Worm (Caenorhabditis elegans) whole organism, L3 larva: ENCODE data around the gene D1086.3.

ENCODE experiments used
- aly-2 ChIP-seq: fragments of 150-350 bp; optimal IDR thresholded peaks from 2 replicates; lab custom pipeline; 2014; ENCODE audit warnings: missing biosample characterization, missing genetic modification characterization
- ceh-82 ChIP-seq: fragments of 150-350 bp; optimal IDR thresholded peaks from 2 replicates; lab custom pipeline; 2014; ENCODE audit warnings: missing biosample characterization, missing genetic modification characterization
- elt-1 ChIP-seq: fragments of 150-350 bp; optimal IDR thresholded peaks from 2 replicates; lab custom pipeline; 2014; ENCODE audit warnings: missing biosample characterization, missing genetic modification characterization
- elt-3 ChIP-seq, 3 experiments: fragments of 150-350 bp in 1 of 3; sonication (generic microtip) in 2 of 3; optimal IDR thresholded peaks; 2 replicates in 2 of 3; 4 replicates in 1 of 3; lab custom pipeline; 2014 to 2017; ENCODE audit warnings: missing biosample characterization in 3 of 3, missing genetic modification characterization in 3 of 3
- fkh-10 ChIP-seq: sonication (generic microtip); optimal IDR thresholded peaks from 2 replicates; lab custom pipeline; 2017; ENCODE audit warnings: missing biosample characterization, missing genetic modification reagents, missing genetic modification characterization
- jun-1 ChIP-seq: fragments of 150-350 bp; optimal IDR thresholded peaks from 2 replicates; lab custom pipeline; 2014; ENCODE audit warnings: missing biosample characterization, missing genetic modification reagents, missing genetic modification characterization
- lin-39 ChIP-seq: fragments of 150-350 bp; optimal IDR thresholded peaks from 2 replicates; lab custom pipeline; 2018; ENCODE audit warnings: missing biosample characterization, missing genetic modification reagents, missing genetic modification characterization
- pha-4 ChIP-seq: fragments of 150-350 bp; optimal IDR thresholded peaks from 2 replicates; lab custom pipeline; 2014; ENCODE audit warnings: missing biosample characterization, missing genetic modification reagents, missing genetic modification characterization
- skn-1 ChIP-seq: fragments of 150-350 bp; optimal IDR thresholded peaks from 2 replicates; lab custom pipeline; 2014; ENCODE audit warnings: missing biosample characterization, missing genetic modification characterization
- tbx-2 ChIP-seq: sonication (generic microtip); optimal IDR thresholded peaks from 2 replicates; lab custom pipeline; 2016; ENCODE audit warnings: mild to moderate bottlenecking, missing genetic modification characterization, missing compliant biosample characterization
- unc-39 ChIP-seq: sonication (generic microtip); optimal IDR thresholded peaks from 4 replicates; lab custom pipeline; 2017; ENCODE audit warnings: missing biosample characterization, missing genetic modification characterization
- unc-62 ChIP-seq: fragments of 150-350 bp; sonication (generic microtip); optimal IDR thresholded peaks from 4 replicates; lab custom pipeline; 2014; ENCODE audit warnings: missing biosample characterization, missing genetic modification reagents, missing genetic modification characterization
- zag-1 ChIP-seq: fragments of 150-350 bp; optimal IDR thresholded peaks from 2 replicates; lab custom pipeline; 2014; ENCODE audit warnings: missing biosample characterization, missing genetic modification characterization
- ztf-11 ChIP-seq: fragments of 150-350 bp; optimal IDR thresholded peaks from 2 replicates; lab custom pipeline; 2014; ENCODE audit warnings: missing biosample characterization, missing genetic modification characterization

DNA sequence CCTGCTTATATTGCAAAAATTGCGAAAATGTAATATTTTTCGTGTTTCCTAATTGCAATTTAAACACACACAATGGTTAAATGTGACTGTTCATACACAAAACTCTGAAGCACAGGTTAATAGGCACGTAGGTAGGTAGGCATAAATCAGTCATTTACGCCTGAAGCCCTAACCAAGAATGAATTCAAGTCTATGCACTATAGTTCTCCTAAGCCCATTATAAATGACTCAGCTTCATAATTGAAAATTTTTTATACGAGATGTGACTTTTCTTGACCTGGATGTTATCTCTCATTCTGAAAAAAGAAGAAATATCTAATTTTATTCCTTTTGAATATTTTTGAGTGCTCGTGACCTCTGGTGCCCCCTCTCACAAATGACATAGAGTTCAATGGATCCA is 49.3 kb downstream of the D1086.3 start:
- TF ChIP-seq tbx-2 (tag; lab: Kevin White, UChicago) = no peak
- TF ChIP-seq ceh-82 (tag; lab: Kevin White, UChicago) = no peak
- no peak for TF ChIP-seq pha-4 (tag; lab: Kevin White, UChicago)
- no peak for TF ChIP-seq ztf-11 (tag; lab: Kevin White, UChicago)
- TF ChIP-seq fkh-10 (GFP tag; lab: Kevin White, UChicago) = no peak
- no peak for TF ChIP-seq lin-39
- no peak for TF ChIP-seq unc-39 (tag; lab: Kevin White, UChicago)
- no peak for TF ChIP-seq jun-1
- no peak for TF ChIP-seq aly-2 (tag; lab: Kevin White, UChicago)
- no peak for TF ChIP-seq elt-1 (tag; lab: Kevin White, UChicago)
- no peak for TF ChIP-seq unc-62 (GFP tag; lab: Kevin White, UChicago)
- TF ChIP-seq elt-3 (tag; optimal IDR thresholded peaks at IDR 0.05; lab: Kevin White, UChicago) = no peak
- TF ChIP-seq zag-1 = no peak
- TF ChIP-seq skn-1 = no peak
